Worm (Caenorhabditis elegans): ENCODE data around the gene C28D4.5.

- TF ChIP-seq hmg-4 (GFP tag; optimal IDR thresholded peaks at IDR 0.05) (no peak), ama-1 (optimal IDR thresholded peaks at IDR 0.05) (no peak), F13C5.2 (tag; optimal IDR thresholded peaks at IDR 0.05) (no peak)
Observed at ce11 chrIV:9761751-9762150, 15.1 kb upstream of the C28D4.5 start.
